Fruit fly (Drosophila melanogaster) whole organism, embryonic: ENCODE data around the gene stac.

ENCODE experiments used
- Blimp-1 ChIP-seq: fragments of 200-800 bp; sonication (Bioruptor generic); optimal IDR thresholded peaks from 3 replicates; lab custom pipeline; 2018; ENCODE audit warnings: missing biosample characterization, missing genetic modification characterization, mild to moderate bottlenecking, moderate library complexity, missing genetic modification reagents
- CG10209 ChIP-seq: fragments of 200-800 bp; sonication (Bioruptor generic); optimal IDR thresholded peaks from 3 replicates; lab custom pipeline; 2017; ENCODE audit warnings: missing biosample characterization, mild to moderate bottlenecking, missing genetic modification characterization, missing genetic modification reagents
- CG10267 ChIP-seq: fragments of 200-800 bp; sonication (Bioruptor generic); optimal IDR thresholded peaks from 2 replicates; lab custom pipeline; 2018; ENCODE audit warnings: missing biosample characterization, mild to moderate bottlenecking, missing genetic modification characterization, moderate library complexity
- CG10543 ChIP-seq: fragments of 200-800 bp; sonication (Bioruptor generic); optimal IDR thresholded peaks from 3 replicates; lab custom pipeline; 2017; ENCODE audit warnings: missing biosample characterization, mild to moderate bottlenecking, missing genetic modification characterization, moderate library complexity
- CG11723 ChIP-seq: fragments of 200-800 bp; sonication (Bioruptor generic); optimal IDR thresholded peaks from 2 replicates; lab custom pipeline; 2017; ENCODE audit warnings: missing biosample characterization, mild to moderate bottlenecking, missing genetic modification characterization
- CG12744 ChIP-seq: fragments of 200-800 bp; sonication (Bioruptor generic); optimal IDR thresholded peaks from 2 replicates; lab custom pipeline; 2016; ENCODE audit warnings: missing biosample characterization, missing genetic modification characterization
- CG13296 ChIP-seq: fragments of 200-800 bp; sonication (Bioruptor generic); optimal IDR thresholded peaks from 3 replicates; lab custom pipeline; 2018; ENCODE audit warnings: missing biosample characterization, mild to moderate bottlenecking, missing genetic modification characterization
- CG13894 ChIP-seq: fragments of 200-800 bp; sonication (Bioruptor generic); optimal IDR thresholded peaks from 3 replicates; lab custom pipeline; 2018; ENCODE audit warnings: missing biosample characterization, mild to moderate bottlenecking, missing genetic modification characterization, moderate library complexity
- CG14860 ChIP-seq: fragments of 200-800 bp; sonication (Bioruptor generic); IDR thresholded peaks from 3 replicates; pipeline ENCODE4 v1.3.6; 2022; ENCODE audit warnings: missing biosample characterization, missing genetic modification characterization; ENCODE audit not compliant: partially characterized antibody
- CG15479 ChIP-seq: fragments of 200-800 bp; sonication (Bioruptor generic); optimal IDR thresholded peaks from 3 replicates; lab custom pipeline; 2019; ENCODE audit warnings: missing biosample characterization, mild to moderate bottlenecking, missing genetic modification characterization, moderate library complexity
- CG18599 ChIP-seq: fragments of 200-800 bp; sonication (Bioruptor generic); optimal IDR thresholded peaks from 3 replicates; lab custom pipeline; 2017; ENCODE audit warnings: missing biosample characterization, missing genetic modification characterization, mild to moderate bottlenecking, moderate library complexity, missing genetic modification reagents
- CG30403 ChIP-seq: fragments of 200-800 bp; sonication (Bioruptor generic); optimal IDR thresholded peaks from 3 replicates; lab custom pipeline; 2016; ENCODE audit warnings: missing biosample characterization, missing genetic modification characterization
- CG34422 ChIP-seq: fragments of 200-800 bp; sonication (Bioruptor generic); IDR thresholded peaks from 3 replicates; pipeline ENCODE4 v1.3.6; 2022; ENCODE audit warnings: missing biosample characterization, missing genetic modification characterization
- CG7556 ChIP-seq: fragments of 200-800 bp; sonication (Bioruptor generic); optimal IDR thresholded peaks from 2 replicates; lab custom pipeline; 2017; ENCODE audit warnings: missing biosample characterization, mild to moderate bottlenecking, missing genetic modification characterization
- CG8924 ChIP-seq: fragments of 200-800 bp; optimal IDR thresholded peaks from 3 replicates; lab custom pipeline; 2019; ENCODE audit warnings: missing biosample characterization, mild to moderate bottlenecking, missing genetic modification characterization, moderate library complexity
- CG9727 ChIP-seq: fragments of 200-800 bp; sonication (Bioruptor generic); optimal IDR thresholded peaks from 3 replicates; lab custom pipeline; 2017; ENCODE audit warnings: missing biosample characterization, mild to moderate bottlenecking, missing genetic modification characterization
- D19A ChIP-seq: fragments of 200-800 bp; optimal IDR thresholded peaks from 3 replicates; lab custom pipeline; 2019; ENCODE audit warnings: missing biosample characterization, mild to moderate bottlenecking, missing genetic modification characterization, moderate library complexity
- Dip3 ChIP-seq: fragments of 200-800 bp; sonication (Bioruptor generic); optimal IDR thresholded peaks from 3 replicates; lab custom pipeline; 2016; ENCODE audit warnings: missing biosample characterization, missing genetic modification characterization
- Fer1 ChIP-seq: fragments of 200-800 bp; sonication (Bioruptor generic); optimal IDR thresholded peaks from 2 replicates; lab custom pipeline; 2017; ENCODE audit warnings: missing biosample characterization, mild to moderate bottlenecking, missing genetic modification characterization
- Fer3 ChIP-seq: fragments of 200-800 bp; sonication (Bioruptor generic); optimal IDR thresholded peaks from 2 replicates; lab custom pipeline; 2018; ENCODE audit warnings: missing biosample characterization, mild to moderate bottlenecking, missing genetic modification characterization, moderate library complexity
- H2.0 ChIP-seq: fragments of 200-800 bp; sonication (Bioruptor generic); IDR thresholded peaks from 2 replicates; pipeline ENCODE4 v1.3.6; 2022; ENCODE audit warnings: missing biosample characterization, missing genetic modification characterization
- Ptx1 ChIP-seq: fragments of 200-800 bp; sonication (Bioruptor generic); IDR thresholded peaks from 2 replicates; pipeline ENCODE4 v1.3.6; 2022; ENCODE audit warnings: missing biosample characterization, missing genetic modification characterization
- Rfx ChIP-seq: fragments of 200-800 bp; sonication (Bioruptor generic); IDR thresholded peaks from 2 replicates; pipeline ENCODE4 v1.3.6; 2022; ENCODE audit warnings: missing biosample characterization, missing genetic modification characterization
- Scr ChIP-seq: fragments of 200-800 bp; sonication (Bioruptor generic); IDR thresholded peaks from 2 replicates; pipeline ENCODE4 v1.3.6; 2022; ENCODE audit warnings: missing biosample characterization, missing genetic modification characterization; ENCODE audit not compliant: partially characterized antibody
- Sry-δ ChIP-seq: fragments of 200-800 bp; sonication (Bioruptor generic); optimal IDR thresholded peaks from 2 replicates; lab custom pipeline; 2016; ENCODE audit warnings: missing biosample characterization, missing genetic modification characterization
- Vsx1 ChIP-seq: fragments of 200-800 bp; sonication (Bioruptor generic); optimal IDR thresholded peaks from 2 replicates; lab custom pipeline; 2017; ENCODE audit warnings: missing biosample characterization, mild to moderate bottlenecking, missing genetic modification characterization, missing genetic modification reagents
- Xbp1 ChIP-seq: fragments of 200-800 bp; sonication (Bioruptor generic); optimal IDR thresholded peaks from 3 replicates; lab custom pipeline; 2016; ENCODE audit warnings: missing biosample characterization, mild to moderate bottlenecking, missing genetic modification characterization
- ap ChIP-seq: fragments of 200-800 bp; sonication (Bioruptor generic); IDR thresholded peaks from 2 replicates; pipeline ENCODE4 v1.3.6; 2022; ENCODE audit warnings: missing biosample characterization, missing genetic modification characterization
- bsh ChIP-seq, 2 experiments: fragments of 200-800 bp; sonication (Bioruptor generic); optimal IDR thresholded peaks; 2 replicates each; lab custom pipeline; 2017 to 2018; ENCODE audit warnings: mild to moderate bottlenecking in 2 of 2, missing biosample characterization in 2 of 2, missing genetic modification characterization in 2 of 2, moderate library complexity in 1 of 2
- caup ChIP-seq: fragments of 200-800 bp; sonication (Bioruptor generic); optimal IDR thresholded peaks from 3 replicates; lab custom pipeline; 2017; ENCODE audit warnings: missing biosample characterization, mild to moderate bottlenecking, missing genetic modification characterization, moderate library complexity; ENCODE audit not compliant: severe bottlenecking
- corto ChIP-seq: fragments of 200-800 bp; sonication (Bioruptor generic); optimal IDR thresholded peaks from 2 replicates; lab custom pipeline; 2016; ENCODE audit warnings: missing biosample characterization, mild to moderate bottlenecking, missing genetic modification characterization, moderate library complexity
- crc ChIP-seq: fragments of 200-800 bp; sonication (Bioruptor generic); optimal IDR thresholded peaks from 2 replicates; lab custom pipeline; 2016; ENCODE audit warnings: missing biosample characterization, missing genetic modification characterization
- dan ChIP-seq: fragments of 200-800 bp; sonication (Bioruptor generic); IDR thresholded peaks from 2 replicates; pipeline ENCODE4 v1.3.6; 2022; ENCODE audit warnings: missing biosample characterization, missing genetic modification characterization
- danr ChIP-seq: fragments of 200-800 bp; sonication (Bioruptor generic); IDR thresholded peaks from 2 replicates; pipeline ENCODE4 v1.3.6; 2022; ENCODE audit warnings: missing biosample characterization, missing genetic modification characterization
- eve ChIP-seq, 2 experiments: fragments of >200 bp; optimal IDR thresholded peaks; 2 replicates each; lab custom pipeline; 2017; ENCODE audit warnings: missing biosample characterization in 2 of 2, missing genetic modification characterization in 2 of 2
- exex ChIP-seq: fragments of 200-800 bp; sonication (Bioruptor generic); optimal IDR thresholded peaks from 4 replicates; lab custom pipeline; 2018; ENCODE audit warnings: missing biosample characterization, mild to moderate bottlenecking, missing genetic modification characterization, moderate library complexity
- ind ChIP-seq: fragments of 200-800 bp; sonication (Bioruptor generic); optimal IDR thresholded peaks from 3 replicates; lab custom pipeline; 2016; ENCODE audit warnings: missing biosample characterization, missing genetic modification characterization
- lbe ChIP-seq: fragments of 200-800 bp; sonication (Bioruptor generic); optimal IDR thresholded peaks from 2 replicates; lab custom pipeline; 2016; ENCODE audit warnings: missing biosample characterization, mild to moderate bottlenecking, missing genetic modification characterization
- lov ChIP-seq, 2 experiments: fragments of 200-800 bp in 1 of 2; fragments of >200 bp in 1 of 2; sonication (Bioruptor generic) in 1 of 2; IDR thresholded peaks in 1 of 2; optimal IDR thresholded peaks in 1 of 2; 2 replicates in 1 of 2; 3 replicates in 1 of 2; pipeline versions ENCODE4 v1.3.6 to Lab custom; 2017 to 2022; ENCODE audit warnings: missing biosample characterization in 1 of 2, missing genetic modification characterization in 1 of 2
- mld ChIP-seq: fragments of 200-800 bp; sonication (Bioruptor generic); IDR thresholded peaks from 3 replicates; pipeline ENCODE4 v1.3.6; 2022; ENCODE audit warnings: missing biosample characterization, missing genetic modification characterization; ENCODE audit not compliant: partially characterized antibody
- nau ChIP-seq: fragments of 200-800 bp; sonication (Bioruptor generic); optimal IDR thresholded peaks from 3 replicates; lab custom pipeline; 2017; ENCODE audit warnings: missing biosample characterization, mild to moderate bottlenecking, missing genetic modification characterization, missing genetic modification reagents
- pan ChIP-seq, 4 experiments: fragments of >200 bp in 3 of 4; fragments of 200-800 bp in 1 of 4; sonication (Bioruptor generic) in 1 of 4; optimal IDR thresholded peaks in 3 of 4; IDR thresholded peaks in 1 of 4; 2 replicates each; pipeline versions ENCODE4 v1.3.6 to Lab custom; 2017 to 2022; ENCODE audit warnings: missing biosample characterization in 2 of 4, missing genetic modification characterization in 2 of 4, mixed read lengths in 1 of 4
- run ChIP-seq: fragments of 200-800 bp; sonication (Bioruptor generic); optimal IDR thresholded peaks from 3 replicates; lab custom pipeline; 2018; ENCODE audit warnings: missing biosample characterization, mild to moderate bottlenecking, missing genetic modification characterization
- salm ChIP-seq: fragments of 200-800 bp; sonication (Bioruptor generic); optimal IDR thresholded peaks from 2 replicates; lab custom pipeline; 2018; ENCODE audit warnings: missing biosample characterization, mild to moderate bottlenecking, missing genetic modification characterization
- sisA ChIP-seq: fragments of 200-800 bp; sonication (Bioruptor generic); IDR thresholded peaks from 2 replicates; pipeline ENCODE4 v1.3.6; 2022; ENCODE audit warnings: missing biosample characterization, missing genetic modification characterization
- tin ChIP-seq: fragments of 200-800 bp; sonication (Bioruptor generic); optimal IDR thresholded peaks from 3 replicates; lab custom pipeline; 2016; ENCODE audit warnings: missing biosample characterization, missing genetic modification characterization
- tx ChIP-seq: fragments of 200-800 bp; sonication (Bioruptor generic); optimal IDR thresholded peaks from 2 replicates; lab custom pipeline; 2016; ENCODE audit warnings: missing biosample characterization, missing genetic modification characterization
- unc-4 ChIP-seq: fragments of 200-800 bp; sonication (Bioruptor generic); IDR thresholded peaks from 2 replicates; pipeline ENCODE4 v1.3.6; 2022; ENCODE audit warnings: missing biosample characterization, missing genetic modification characterization; ENCODE audit not compliant: partially characterized antibody
- vvl ChIP-seq: fragments of 200-800 bp; sonication (Bioruptor generic); IDR thresholded peaks from 2 replicates; pipeline ENCODE4 v1.3.6; 2022; ENCODE audit warnings: missing biosample characterization, missing genetic modification characterization

stac gene

dm6 chr3R:25074558-25074964 lies 18.5 kb downstream of the stac start, which contains the start of the genes shams and CG11920 (continued):
- peak; percentile 67 for TF ChIP-seq unc-4
- no peak for TF ChIP-seq crc (GFP tag; lab: Kevin White, UChicago)
- TF ChIP-seq CG10209 = no peak
- no peak for TF ChIP-seq ind (GFP tag; lab: Kevin White, UChicago)
- no peak for TF ChIP-seq Rfx
- peak in 1 of 2 experiments; percentile 36 for TF ChIP-seq bsh (GFP tag; optimal IDR thresholded peaks at IDR 0.05; lab: Kevin White, UChicago)
- TF ChIP-seq mld (GFP tag; lab: Robert Waterston, UW) = no peak
- TF ChIP-seq D19A (tag; lab: Kevin White, UChicago) = peak; percentile 20
- no peak for TF ChIP-seq Xbp1 (GFP tag; lab: Kevin White, UChicago)
- TF ChIP-seq caup = no peak
- no peak for TF ChIP-seq Fer1 (GFP tag; lab: Kevin White, UChicago)
- TF ChIP-seq CG14860 (GFP tag; lab: Robert Waterston, UW) = peak; percentile 45; the same call in 1 of the 3 replicates
- no peak for TF ChIP-seq eve (GFP tag; optimal IDR thresholded peaks at IDR 0.05; lab: Kevin White, UChicago)
- no peak for TF ChIP-seq H2.0
- no peak for TF ChIP-seq nau (GFP tag; lab: Kevin White, UChicago)
- no peak for TF ChIP-seq Blimp-1 (GFP tag; lab: Kevin White, UChicago)
- TF ChIP-seq CG13894 (tag; lab: Kevin White, UChicago) = no peak
- TF ChIP-seq lov (optimal IDR thresholded peaks at IDR 0.05; lab: Kevin White, UChicago) = no peak
- TF ChIP-seq lov (GFP tag; IDR thresholded peaks at IDR 0.05; lab: Robert Waterston, UW) = no peak
- no peak for TF ChIP-seq CG13296
- TF ChIP-seq tin (GFP tag; lab: Kevin White, UChicago) = no peak
- TF ChIP-seq CG30403 (GFP tag; lab: Kevin White, UChicago) = peak; percentile 29
- TF ChIP-seq ap (GFP tag; lab: Robert Waterston, UW) = no peak
- TF ChIP-seq Dip3 (GFP tag; lab: Kevin White, UChicago) = no peak
- peak; percentile 47 for TF ChIP-seq CG10267 (tag; lab: Kevin White, UChicago)
- TF ChIP-seq dan (GFP tag; lab: Robert Waterston, UW) = no peak
- TF ChIP-seq lbe (GFP tag; lab: Kevin White, UChicago) = peak; percentile 59
- no peak for TF ChIP-seq CG18599
- no peak for TF ChIP-seq Ptx1 (GFP tag; lab: Robert Waterston, UW)
- TF ChIP-seq CG10543 (GFP tag; lab: Kevin White, UChicago) = no peak
- TF ChIP-seq run = no peak
- no peak for TF ChIP-seq danr (GFP tag; lab: Robert Waterston, UW)
- TF ChIP-seq CG9727 (GFP tag; lab: Kevin White, UChicago) = no peak
- no peak for TF ChIP-seq sisA (GFP tag; lab: Robert Waterston, UW)
- no peak for TF ChIP-seq tx (GFP tag; lab: Kevin White, UChicago)
- TF ChIP-seq Fer3 (tag; lab: Kevin White, UChicago) = no peak
- no peak for TF ChIP-seq pan (optimal IDR thresholded peaks at IDR 0.05; lab: Kevin White, UChicago)
- TF ChIP-seq pan (GFP tag; optimal IDR thresholded peaks at IDR 0.05 in 1 of 2, IDR thresholded peaks at IDR 0.05 in 1 of 2) = no peak
- peak; percentile 88 for TF ChIP-seq CG8924 (tag; lab: Kevin White, UChicago)
- no peak for TF ChIP-seq exex (tag; lab: Kevin White, UChicago)
- TF ChIP-seq CG15479 = no peak
- TF ChIP-seq vvl (GFP tag; lab: Robert Waterston, UW) = no peak
- no peak for TF ChIP-seq CG12744 (GFP tag; lab: Kevin White, UChicago)
- no peak for TF ChIP-seq corto
- no peak for TF ChIP-seq Sry-δ
- TF ChIP-seq Vsx1 (GFP tag; lab: Kevin White, UChicago) = no peak
- peak; percentile 26 for TF ChIP-seq CG11723 (GFP tag; lab: Kevin White, UChicago)
- TF ChIP-seq Scr (GFP tag; lab: Robert Waterston, UW) = peak; percentile 66
- TF ChIP-seq salm = no peak
- no peak for TF ChIP-seq CG7556 (GFP tag; lab: Kevin White, UChicago)
- peak; percentile 37; the same call in 1 of the 3 replicates for TF ChIP-seq CG34422 (GFP tag; lab: Robert Waterston, UW)
